Worm (Caenorhabditis elegans) whole organism, L4 larva: Measurements from ENCODE around the gene R04D3.3.

ENCODE experiments used
- F26F4.8 ChIP-seq: fragments of 200-800 bp; sonication (Bioruptor generic); conservative IDR thresholded peaks from 2 replicates; pipeline ENCODE4 v1.3.6; 2022; ENCODE audit warnings: missing genetic modification characterization, missing compliant biosample characterization
- F37D6.2 ChIP-seq: sonication (generic microtip); optimal IDR thresholded peaks from 2 replicates; lab custom pipeline; 2016; ENCODE audit warnings: mild to moderate bottlenecking, missing genetic modification characterization, missing compliant biosample characterization
- T26A8.4 ChIP-seq: fragments of 200-800 bp; sonication (Bioruptor generic); IDR thresholded peaks from 2 replicates; pipeline ENCODE4 v1.3.6; 2022; ENCODE audit warnings: missing genetic modification characterization, missing compliant biosample characterization
- Y105C5A.15 ChIP-seq: fragments of 200-800 bp; sonication (Bioruptor generic); IDR thresholded peaks from 2 replicates; pipeline ENCODE4 v1.3.6; 2022; ENCODE audit warnings: missing genetic modification characterization, missing compliant biosample characterization
- Y5F2A.4 ChIP-seq: fragments of 200-800 bp; sonication (Bioruptor generic); optimal IDR thresholded peaks from 2 replicates; lab custom pipeline; 2018; ENCODE audit warnings: mild to moderate bottlenecking, missing genetic modification characterization, missing compliant biosample characterization
- Y75B8A.6 ChIP-seq: fragments of 200-800 bp; sonication (Bioruptor generic); IDR thresholded peaks from 2 replicates; pipeline ENCODE4 v1.3.6; 2022; ENCODE audit warnings: missing genetic modification reagents, missing genetic modification characterization, missing compliant biosample characterization
- ZK337.2 ChIP-seq: fragments of 200-800 bp; sonication (Bioruptor generic); IDR thresholded peaks from 2 replicates; pipeline ENCODE4 v1.3.6; 2022; ENCODE audit warnings: missing genetic modification reagents, missing genetic modification characterization, missing compliant biosample characterization
- aha-1 ChIP-seq: fragments of 150-350 bp; peaks from one replicate; lab custom pipeline; 2014; ENCODE audit warnings: missing biosample characterization, missing genetic modification characterization
- aly-2 ChIP-seq: sonication (generic microtip); optimal IDR thresholded peaks from 2 replicates; lab custom pipeline; 2018; ENCODE audit warnings: missing biosample characterization, missing genetic modification characterization
- ama-1 ChIP-seq: fragments of 150-350 bp; optimal IDR thresholded peaks from 2 replicates; lab custom pipeline; 2014; ENCODE audit warnings: inconsistent platforms, mixed read lengths
- arid-1 ChIP-seq: fragments of 200-800 bp; sonication (Bioruptor generic); conservative IDR thresholded peaks from 2 replicates; pipeline ENCODE4 v1.3.6; 2022; ENCODE audit warnings: missing genetic modification reagents, missing genetic modification characterization, missing compliant biosample characterization
- ceh-32 ChIP-seq: sonication (generic microtip); optimal IDR thresholded peaks from 2 replicates; lab custom pipeline; 2016; ENCODE audit warnings: mild to moderate bottlenecking, missing genetic modification characterization, missing compliant biosample characterization; ENCODE audit not compliant: poor library complexity
- ceh-44 ChIP-seq: fragments of 200-800 bp; sonication (Bioruptor generic); IDR thresholded peaks from 2 replicates; pipeline ENCODE4 v1.3.6; 2022; ENCODE audit warnings: missing genetic modification reagents, missing genetic modification characterization, missing compliant biosample characterization
- ceh-82 ChIP-seq: sonication (generic microtip); optimal IDR thresholded peaks from 2 replicates; lab custom pipeline; 2017; ENCODE audit warnings: missing biosample characterization, missing genetic modification characterization
- ctbp-1 ChIP-seq: fragments of 200-800 bp; sonication (Bioruptor generic); IDR thresholded peaks from 2 replicates; pipeline ENCODE4 v1.3.6; 2022; ENCODE audit warnings: missing genetic modification reagents, missing genetic modification characterization, missing compliant biosample characterization
- daf-12 ChIP-seq: fragments of 150-350 bp; optimal IDR thresholded peaks from 2 replicates; lab custom pipeline; 2014; ENCODE audit warnings: missing biosample characterization, missing genetic modification reagents, missing genetic modification characterization
- daf-19 ChIP-seq: fragments of 200-800 bp; sonication (Bioruptor generic); conservative IDR thresholded peaks from 2 replicates; pipeline ENCODE4 v1.3.6; 2022; ENCODE audit warnings: missing genetic modification characterization, missing compliant biosample characterization
- dmd-9 ChIP-seq: fragments of 200-800 bp; sonication (Bioruptor generic); IDR thresholded peaks from 2 replicates; pipeline ENCODE4 v1.3.6; 2022; ENCODE audit warnings: missing genetic modification reagents, missing genetic modification characterization, missing compliant biosample characterization
- duxl-1 ChIP-seq: sonication (generic microtip); optimal IDR thresholded peaks from 2 replicates; lab custom pipeline; 2016; ENCODE audit warnings: mild to moderate bottlenecking, missing genetic modification characterization, moderate library complexity, missing compliant biosample characterization; ENCODE audit not compliant: poor library complexity
- dve-1 ChIP-seq: sonication (generic microtip); optimal IDR thresholded peaks from 2 replicates; lab custom pipeline; 2017; ENCODE audit warnings: antibody characterized with exemption, mild to moderate bottlenecking, missing genetic modification characterization, missing compliant biosample characterization; ENCODE audit not compliant: insufficient read depth
- egl-27 ChIP-seq: sonication (generic microtip); optimal IDR thresholded peaks from 3 replicates; lab custom pipeline; 2017; ENCODE audit warnings: missing biosample characterization, missing genetic modification reagents, missing genetic modification characterization
- egl-43 ChIP-seq: fragments of 200-800 bp; sonication (Bioruptor generic); IDR thresholded peaks from 2 replicates; pipeline ENCODE4 v1.3.6; 2022; ENCODE audit warnings: missing genetic modification reagents, missing genetic modification characterization, missing compliant biosample characterization
- fos-1 ChIP-seq: fragments of 150-350 bp; optimal IDR thresholded peaks from 2 replicates; lab custom pipeline; 2014; ENCODE audit warnings: missing biosample characterization, missing genetic modification characterization
- gei-8 ChIP-seq: fragments of 200-800 bp; sonication (Bioruptor generic); optimal IDR thresholded peaks from 2 replicates; lab custom pipeline; 2018; ENCODE audit warnings: mild to moderate bottlenecking, missing genetic modification characterization, missing compliant biosample characterization
- hif-1 ChIP-seq, 2 experiments: sonication (generic microtip); optimal IDR thresholded peaks; 2 replicates each; lab custom pipeline; 2016 to 2017; ENCODE audit warnings: missing compliant biosample characterization in 2 of 2, missing genetic modification characterization in 2 of 2, missing genetic modification reagents in 2 of 2, missing genotype in 2 of 2, mild to moderate bottlenecking in 1 of 2
- hlh-11 ChIP-seq: fragments of 200-800 bp; sonication (Bioruptor generic); optimal IDR thresholded peaks from 2 replicates; lab custom pipeline; 2018; ENCODE audit warnings: mild to moderate bottlenecking, missing genetic modification characterization, missing compliant biosample characterization
- hlh-30 ChIP-seq: sonication (generic microtip); optimal IDR thresholded peaks from 2 replicates; lab custom pipeline; 2017; ENCODE audit warnings: antibody characterized with exemption, mild to moderate bottlenecking, missing genetic modification characterization, missing compliant biosample characterization; ENCODE audit not compliant: insufficient read depth
- lim-7 ChIP-seq: fragments of 200-800 bp; sonication (Bioruptor generic); IDR thresholded peaks from 2 replicates; pipeline ENCODE4 v1.3.6; 2022; ENCODE audit warnings: missing genetic modification characterization, missing compliant biosample characterization
- lin-1 ChIP-seq: fragments of 200-800 bp; sonication (Bioruptor generic); IDR thresholded peaks from 2 replicates; pipeline ENCODE4 v1.3.6; 2022; ENCODE audit warnings: missing genetic modification reagents, missing genetic modification characterization, missing compliant biosample characterization
- lin-13 ChIP-seq: fragments of 150-350 bp; optimal IDR thresholded peaks from 2 replicates; lab custom pipeline; 2014; ENCODE audit warnings: missing biosample characterization, missing genetic modification reagents, missing genetic modification characterization
- madf-9 ChIP-seq: fragments of 200-800 bp; sonication (Bioruptor generic); conservative IDR thresholded peaks from 2 replicates; pipeline ENCODE4 v1.3.6; 2022; ENCODE audit warnings: missing genetic modification reagents, missing genetic modification characterization, missing compliant biosample characterization
- mep-1 ChIP-seq: fragments of 150-350 bp; sonication (generic microtip); optimal IDR thresholded peaks from 3 replicates; lab custom pipeline; 2014; ENCODE audit warnings: missing biosample characterization, missing genetic modification characterization
- nhr-10 ChIP-seq: fragments of 150-350 bp; optimal IDR thresholded peaks from 2 replicates; lab custom pipeline; 2014; ENCODE audit warnings: missing biosample characterization, missing genetic modification characterization
- nhr-11 ChIP-seq: fragments of 150-350 bp; optimal IDR thresholded peaks from 2 replicates; lab custom pipeline; 2014; ENCODE audit warnings: missing biosample characterization, missing genetic modification characterization
- nhr-237 ChIP-seq: sonication (generic microtip); optimal IDR thresholded peaks from 2 replicates; lab custom pipeline; 2017; ENCODE audit warnings: missing biosample characterization, missing genetic modification characterization
- nhr-25 ChIP-seq: sonication (generic microtip); optimal IDR thresholded peaks from 2 replicates; lab custom pipeline; 2017; ENCODE audit warnings: missing genetic modification characterization, mild to moderate bottlenecking, missing compliant biosample characterization, antibody characterized with exemption, moderate library complexity, borderline replicate concordance; ENCODE audit not compliant: insufficient read depth
- nhr-28 ChIP-seq: fragments of 150-350 bp; optimal IDR thresholded peaks from 2 replicates; lab custom pipeline; 2014; ENCODE audit warnings: missing biosample characterization, missing genetic modification characterization
- nhr-41 ChIP-seq: fragments of 200-800 bp; sonication (Bioruptor generic); IDR thresholded peaks from 2 replicates; pipeline ENCODE4 v1.3.6; 2022; ENCODE audit warnings: missing genetic modification reagents, missing genetic modification characterization, missing compliant biosample characterization
- nhr-48 ChIP-seq: sonication (generic microtip); optimal IDR thresholded peaks from 2 replicates; lab custom pipeline; 2016; ENCODE audit warnings: mild to moderate bottlenecking, missing genetic modification characterization, missing compliant biosample characterization
- nhr-76 ChIP-seq: fragments of 150-350 bp; optimal IDR thresholded peaks from 2 replicates; lab custom pipeline; 2014; ENCODE audit warnings: missing biosample characterization, missing genetic modification characterization
- php-3 ChIP-seq: fragments of 200-800 bp; sonication (Bioruptor generic); IDR thresholded peaks from 2 replicates; pipeline ENCODE4 v1.3.6; 2022; ENCODE audit warnings: missing genetic modification reagents, missing genetic modification characterization, missing compliant biosample characterization
- rbr-2 ChIP-seq: sonication (generic microtip); optimal IDR thresholded peaks from 2 replicates; lab custom pipeline; 2016; ENCODE audit warnings: missing genotype, missing genetic modification characterization, missing compliant biosample characterization
- saeg-2 ChIP-seq: fragments of 200-800 bp; sonication (Bioruptor generic); IDR thresholded peaks from 2 replicates; pipeline ENCODE4 v1.3.6; 2022; ENCODE audit warnings: missing genetic modification reagents, missing genetic modification characterization, missing compliant biosample characterization
- sdz-12 ChIP-seq: fragments of 200-800 bp; sonication (Bioruptor generic); optimal IDR thresholded peaks from 2 replicates; lab custom pipeline; 2018; ENCODE audit warnings: mild to moderate bottlenecking, missing genetic modification characterization, missing compliant biosample characterization
- set-16 ChIP-seq: fragments of 200-800 bp; sonication (Bioruptor generic); IDR thresholded peaks from 2 replicates; pipeline ENCODE4 v1.3.6; 2022; ENCODE audit warnings: missing genetic modification reagents, missing genetic modification characterization, missing compliant biosample characterization
- snpc-1.2 ChIP-seq: fragments of 200-800 bp; sonication (Bioruptor generic); IDR thresholded peaks from 2 replicates; pipeline ENCODE4 v1.3.6; 2022; ENCODE audit warnings: missing genetic modification reagents, missing genetic modification characterization, missing compliant biosample characterization
- snpc-4 ChIP-seq: fragments of 150-350 bp; optimal IDR thresholded peaks from 2 replicates; lab custom pipeline; 2014; ENCODE audit warnings: missing biosample characterization, missing genetic modification characterization
- spr-1 ChIP-seq: sonication (generic microtip); optimal IDR thresholded peaks from 2 replicates; lab custom pipeline; 2016; ENCODE audit warnings: mild to moderate bottlenecking, missing genetic modification characterization, missing compliant biosample characterization
- spr-3 ChIP-seq: fragments of 200-800 bp; sonication (Bioruptor generic); optimal IDR thresholded peaks from 2 replicates; lab custom pipeline; 2018; ENCODE audit warnings: mild to moderate bottlenecking, missing genetic modification characterization, missing compliant biosample characterization
- unc-130 ChIP-seq: sonication (generic microtip); optimal IDR thresholded peaks from 2 replicates; lab custom pipeline; 2016; ENCODE audit warnings: missing genetic modification reagents, missing genetic modification characterization, missing compliant biosample characterization
- unc-39 ChIP-seq: sonication (generic microtip); optimal IDR thresholded peaks from 2 replicates; lab custom pipeline; 2017; ENCODE audit warnings: missing biosample characterization, missing genetic modification characterization
- zip-11 ChIP-seq: fragments of 200-800 bp; sonication (Bioruptor generic); IDR thresholded peaks from 2 replicates; pipeline ENCODE4 v1.3.6; 2022; ENCODE audit warnings: missing genetic modification characterization, missing compliant biosample characterization

R04D3.3 gene

DNA sequence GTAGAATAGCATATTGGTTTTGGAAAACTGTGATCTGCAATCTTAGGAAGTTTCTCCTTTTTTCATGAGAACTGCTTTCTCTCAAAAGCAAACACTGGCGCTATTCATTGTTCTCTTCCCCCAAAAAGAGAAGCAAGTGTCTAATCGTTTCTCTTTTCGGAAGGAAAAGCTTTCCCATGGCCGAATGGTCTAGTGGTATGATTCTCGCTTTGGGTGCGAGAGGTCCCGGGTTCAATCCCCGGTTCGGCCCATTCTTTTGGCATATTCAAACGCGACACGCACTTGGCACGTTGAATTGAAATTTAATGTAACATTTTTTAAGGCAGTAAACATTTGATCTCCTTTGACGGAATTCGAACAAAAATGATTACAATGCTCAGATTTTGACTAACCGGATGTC, 17.4 kb upstream of the R04D3.3 start (continued):
- no peak for TF ChIP-seq rbr-2 (tag; lab: Kevin White, UChicago)
- no peak for TF ChIP-seq sdz-12 (GFP tag; lab: Kevin White, UChicago)
- peak; percentile 42 for TF ChIP-seq spr-1 (tag; lab: Kevin White, UChicago)
- no peak for TF ChIP-seq nhr-10 (tag; lab: Kevin White, UChicago)
- TF ChIP-seq egl-43 (GFP tag; lab: Robert Waterston, UW) = no peak; the same call in 1 of the 2 replicates
- TF ChIP-seq aly-2 (tag; lab: Kevin White, UChicago) = no peak
- no peak for TF ChIP-seq ctbp-1 (GFP tag; lab: Robert Waterston, UW)
- TF ChIP-seq gei-8 (GFP tag; lab: Kevin White, UChicago) = no peak
- TF ChIP-seq lin-13 (GFP tag; lab: Kevin White, UChicago) = no peak
- TF ChIP-seq lin-1 (GFP tag; lab: Robert Waterston, UW) = no peak
- no peak for TF ChIP-seq nhr-237
- no peak for TF ChIP-seq arid-1
- no peak for TF ChIP-seq nhr-28 (tag; lab: Kevin White, UChicago)
- no peak for TF ChIP-seq nhr-11
- peak; percentile 10 for TF ChIP-seq dve-1
- TF ChIP-seq madf-9 (GFP tag; lab: Robert Waterston, UW) = 0 out of 2 replicates have a peak, but pooled peaks have one; percentile 11
- TF ChIP-seq aha-1 = no peak
- TF ChIP-seq ceh-44 (GFP tag; lab: Robert Waterston, UW) = no peak
- peak; percentile 18 for TF ChIP-seq hlh-30 (tag; lab: Kevin White, UChicago)
- no peak for TF ChIP-seq unc-130 (GFP tag; lab: Kevin White, UChicago)
- TF ChIP-seq T26A8.4 = 0 out of 2 replicates have a peak, but pooled peaks have one; percentile 11
- TF ChIP-seq ama-1 = no peak
- no peak for TF ChIP-seq snpc-4 (tag; lab: Kevin White, UChicago)
- no peak for TF ChIP-seq set-16 (GFP tag; lab: Robert Waterston, UW)
- TF ChIP-seq nhr-41 (GFP tag; lab: Robert Waterston, UW) = no peak
- no peak for TF ChIP-seq nhr-76 (tag; lab: Kevin White, UChicago)
- TF ChIP-seq daf-12 = no peak
- no peak; the same call in 1 of the 2 replicates for TF ChIP-seq Y105C5A.15 (GFP tag; lab: Robert Waterston, UW)
- TF ChIP-seq php-3 (GFP tag; lab: Robert Waterston, UW) = no peak
- no peak for TF ChIP-seq hlh-11 (tag; lab: Kevin White, UChicago)
- peak; percentile 74 for TF ChIP-seq lim-7 (GFP tag; lab: Robert Waterston, UW)
- no peak for TF ChIP-seq F26F4.8 (GFP tag; lab: Robert Waterston, UW)
- no peak for TF ChIP-seq ZK337.2 (GFP tag; lab: Robert Waterston, UW)
- no peak for TF ChIP-seq egl-27 (tag; lab: Kevin White, UChicago)
- no peak for TF ChIP-seq zip-11
- TF ChIP-seq ceh-32 = no peak
- no peak for TF ChIP-seq dmd-9
- TF ChIP-seq duxl-1 (tag; lab: Kevin White, UChicago) = peak; percentile 47
- TF ChIP-seq hif-1 (tag; optimal IDR thresholded peaks at IDR 0.05; lab: Kevin White, UChicago) = no peak
- no peak for TF ChIP-seq ceh-82
- no peak for TF ChIP-seq Y5F2A.4 (GFP tag; lab: Kevin White, UChicago)
- peak; percentile 50; the same call in 1 of the 2 replicates for TF ChIP-seq snpc-1.2 (GFP tag; lab: Robert Waterston, UW)
- no peak for TF ChIP-seq unc-39 (tag; lab: Kevin White, UChicago)
- no peak for TF ChIP-seq nhr-25 (tag; lab: Kevin White, UChicago)
- TF ChIP-seq fos-1 = no peak
- TF ChIP-seq Y75B8A.6 (GFP tag; lab: Robert Waterston, UW) = no peak
- TF ChIP-seq spr-3 (GFP tag; lab: Kevin White, UChicago) = no peak
- no peak for TF ChIP-seq F37D6.2 (tag; lab: Kevin White, UChicago)
- no peak for TF ChIP-seq saeg-2 (GFP tag; lab: Robert Waterston, UW)
- no peak for TF ChIP-seq mep-1
- peak; percentile 40 for TF ChIP-seq nhr-48 (tag; lab: Kevin White, UChicago)
- TF ChIP-seq daf-19 (GFP tag; lab: Robert Waterston, UW) = no peak
